Fruit fly (Drosophila melanogaster): ENCODE measurements around the gene Msp300.
A peak's percentile ranks its signal among the peaks of the same experiment; 100 is the strongest.

Msp300 gene

dm6 chr2L:5095350-5095962 is 5.2 kb upstream of the Msp300 start (continued):
- TF ChIP-seq H15 (GFP tag; IDR thresholded peaks at IDR 0.05) (no peak), ATbp (GFP tag; optimal IDR thresholded peaks at IDR 0.05) (no peak), CG5953 (GFP tag; IDR thresholded peaks at IDR 0.05) (no peak), Bdp1 (GFP tag; optimal IDR thresholded peaks at IDR 0.05) (no peak), CG4404 (GFP tag; IDR thresholded peaks at IDR 0.05) (no peak), dati (GFP tag; IDR thresholded peaks at IDR 0.05) (no peak), CG9817 (tag; optimal IDR thresholded peaks at IDR 0.05) (no peak), H2.0 (GFP tag; IDR thresholded peaks at IDR 0.05) (no peak), CG8765 (GFP tag; IDR thresholded peaks at IDR 0.05) (no peak), CG8388 (GFP tag; optimal IDR thresholded peaks at IDR 0.05) (no peak), CG17802 (tag; optimal IDR thresholded peaks at IDR 0.05) (no peak), cwo (GFP tag; optimal IDR thresholded peaks at IDR 0.05) (peak; percentile 71), lab (GFP tag; optimal IDR thresholded peaks at IDR 0.05) (peak; percentile 14), Lhr (GFP tag; optimal IDR thresholded peaks at IDR 0.05) (no peak), CG32532 (GFP tag; IDR thresholded peaks at IDR 0.05) (no peak), CG17829 (tag; optimal IDR thresholded peaks at IDR 0.05) (no peak), ab (GFP tag; optimal IDR thresholded peaks at IDR 0.05) (no peak), CG14667 (GFP tag; IDR thresholded peaks at IDR 0.05) (no peak), twi (tag; optimal IDR thresholded peaks at IDR 0.05) (no peak), unpg (GFP tag; optimal IDR thresholded peaks at IDR 0.05) (no peak), CG12236 (GFP tag; optimal IDR thresholded peaks at IDR 0.05) (no peak), CG4360 (GFP tag; IDR thresholded peaks at IDR 0.05) (no peak), klu (GFP tag; IDR thresholded peaks at IDR 0.05) (no peak), CG11456 (GFP tag; IDR thresholded peaks at IDR 0.05) (no peak), pros (GFP tag; optimal IDR thresholded peaks at IDR 0.05) (no peak), CG13775 (GFP tag; optimal IDR thresholded peaks at IDR 0.05) (no peak), CG18262 (tag; optimal IDR thresholded peaks at IDR 0.05) (no peak), BtbVII (GFP tag; optimal IDR thresholded peaks at IDR 0.05) (peak; percentile 15), CG6683 (GFP tag; optimal IDR thresholded peaks at IDR 0.05) (no peak), C15 (GFP tag; IDR thresholded peaks at IDR 0.05) (no peak), YL-1 (GFP tag; optimal IDR thresholded peaks at IDR 0.05) (no peak), CG11398 (GFP tag; optimal IDR thresholded peaks at IDR 0.05) (no peak), MBD-R2 (GFP tag; IDR thresholded peaks at IDR 0.05) (no peak), CG12071 (GFP tag; optimal IDR thresholded peaks at IDR 0.05) (peak; percentile 10), nerfin-1 (tag; optimal IDR thresholded peaks at IDR 0.05) (no peak), ewg (GFP tag; optimal IDR thresholded peaks at IDR 0.05) (no peak), inv (GFP tag; IDR thresholded peaks at IDR 0.05; ENCODE audit: partially characterized antibody) (no peak), sd (tag; optimal IDR thresholded peaks at IDR 0.05) (peak; percentile 69), prd (optimal IDR thresholded peaks at IDR 0.05) (no peak), prd (GFP tag; IDR thresholded peaks at IDR 0.05) (no peak), sim (GFP tag; IDR thresholded peaks at IDR 0.05) (no peak), Sin3A (optimal IDR thresholded peaks at IDR 0.05) (no peak), cato (GFP tag; optimal IDR thresholded peaks at IDR 0.05; ENCODE audit: borderline replicate concordance) (no peak), CG16815 (GFP tag; optimal IDR thresholded peaks at IDR 0.05) (no peak), CG9609 (GFP tag; optimal IDR thresholded peaks at IDR 0.05) (no peak), HmgZ (tag; optimal IDR thresholded peaks at IDR 0.05) (peak; percentile 2), row (GFP tag; IDR thresholded peaks at IDR 0.05) (no peak), CG2120 (GFP tag; optimal IDR thresholded peaks at IDR 0.05) (no peak), CG3281 (GFP tag; optimal IDR thresholded peaks at IDR 0.05) (peak; percentile 13), pb (GFP tag; optimal IDR thresholded peaks at IDR 0.05) (no peak), corto (GFP tag; optimal IDR thresholded peaks at IDR 0.05) (no peak), CG14965 (GFP tag; optimal IDR thresholded peaks at IDR 0.05; ENCODE audit: borderline replicate concordance) (no peak)

All from whole organism, embryonic.